Worm (Caenorhabditis elegans) whole organism, L4 larva: ENCODE data around the gene srh-186.

Experiments used
- T26A8.4 ChIP-seq: fragments of 200-800 bp; sonication (Bioruptor generic); IDR thresholded peaks from 2 replicates; pipeline ENCODE4 v1.3.6; 2022; ENCODE audit warnings: missing genetic modification characterization, missing compliant biosample characterization
- aha-1 ChIP-seq: fragments of 150-350 bp; peaks from one replicate; lab custom pipeline; 2014; ENCODE audit warnings: missing biosample characterization, missing genetic modification characterization
- aly-2 ChIP-seq: sonication (generic microtip); optimal IDR thresholded peaks from 2 replicates; lab custom pipeline; 2018; ENCODE audit warnings: missing biosample characterization, missing genetic modification characterization
- arid-1 ChIP-seq: fragments of 200-800 bp; sonication (Bioruptor generic); conservative IDR thresholded peaks from 2 replicates; pipeline ENCODE4 v1.3.6; 2022; ENCODE audit warnings: missing genetic modification reagents, missing genetic modification characterization, missing compliant biosample characterization
- attf-4 ChIP-seq: sonication (generic microtip); optimal IDR thresholded peaks from 3 replicates; lab custom pipeline; 2017; ENCODE audit warnings: missing biosample characterization, missing genetic modification characterization
- ceh-44 ChIP-seq: fragments of 200-800 bp; sonication (Bioruptor generic); IDR thresholded peaks from 2 replicates; pipeline ENCODE4 v1.3.6; 2022; ENCODE audit warnings: missing genetic modification reagents, missing genetic modification characterization, missing compliant biosample characterization
- cey-2 ChIP-seq: sonication (generic microtip); optimal IDR thresholded peaks from 3 replicates; lab custom pipeline; 2017; ENCODE audit warnings: missing genetic modification characterization, mild to moderate bottlenecking, missing compliant biosample characterization, antibody characterized with exemption, borderline replicate concordance; ENCODE audit not compliant: insufficient read depth
- daf-12 ChIP-seq: fragments of 150-350 bp; optimal IDR thresholded peaks from 2 replicates; lab custom pipeline; 2014; ENCODE audit warnings: missing biosample characterization, missing genetic modification reagents, missing genetic modification characterization
- daf-19 ChIP-seq: fragments of 200-800 bp; sonication (Bioruptor generic); conservative IDR thresholded peaks from 2 replicates; pipeline ENCODE4 v1.3.6; 2022; ENCODE audit warnings: missing genetic modification characterization, missing compliant biosample characterization
- daf-8 ChIP-seq: fragments of 200-800 bp; sonication (Bioruptor generic); IDR thresholded peaks from 2 replicates; pipeline ENCODE4 v1.3.6; 2022; ENCODE audit warnings: missing genetic modification characterization, missing compliant biosample characterization
- dmd-6 ChIP-seq: fragments of 200-800 bp; sonication (Bioruptor generic); IDR thresholded peaks from 2 replicates; pipeline ENCODE4 v1.3.6; 2022; ENCODE audit warnings: missing genetic modification reagents, missing genetic modification characterization, missing compliant biosample characterization
- dve-1 ChIP-seq: sonication (generic microtip); optimal IDR thresholded peaks from 2 replicates; lab custom pipeline; 2017; ENCODE audit warnings: antibody characterized with exemption, mild to moderate bottlenecking, missing genetic modification characterization, missing compliant biosample characterization; ENCODE audit not compliant: insufficient read depth
- hif-1 ChIP-seq, 2 experiments: sonication (generic microtip); optimal IDR thresholded peaks; 2 replicates each; lab custom pipeline; 2016 to 2017; ENCODE audit warnings: missing compliant biosample characterization in 2 of 2, missing genetic modification characterization in 2 of 2, missing genetic modification reagents in 2 of 2, missing genotype in 2 of 2, mild to moderate bottlenecking in 1 of 2
- lin-1 ChIP-seq: fragments of 200-800 bp; sonication (Bioruptor generic); IDR thresholded peaks from 2 replicates; pipeline ENCODE4 v1.3.6; 2022; ENCODE audit warnings: missing genetic modification reagents, missing genetic modification characterization, missing compliant biosample characterization
- lin-29 ChIP-seq: fragments of 200-800 bp; sonication (Bioruptor generic); IDR thresholded peaks from 2 replicates; pipeline ENCODE4 v1.3.6; 2022; ENCODE audit warnings: missing genetic modification reagents, missing genetic modification characterization, missing compliant biosample characterization
- lir-3 ChIP-seq: sonication (generic microtip); optimal IDR thresholded peaks from 2 replicates; lab custom pipeline; 2016; ENCODE audit warnings: mild to moderate bottlenecking, missing genetic modification characterization, missing compliant biosample characterization
- mdl-1 ChIP-seq, 2 experiments: fragments of 150-350 bp in 1 of 2; sonication (generic microtip) in 1 of 2; optimal IDR thresholded peaks; 2 replicates each; lab custom pipeline; 2014 to 2017; ENCODE audit warnings: missing biosample characterization in 2 of 2, missing genetic modification characterization in 2 of 2
- nhr-28 ChIP-seq: fragments of 150-350 bp; optimal IDR thresholded peaks from 2 replicates; lab custom pipeline; 2014; ENCODE audit warnings: missing biosample characterization, missing genetic modification characterization
- pqm-1 ChIP-seq: sonication (generic microtip); optimal IDR thresholded peaks from 2 replicates; lab custom pipeline; 2017; ENCODE audit warnings: missing biosample characterization, missing genetic modification characterization
- set-16 ChIP-seq: fragments of 200-800 bp; sonication (Bioruptor generic); IDR thresholded peaks from 2 replicates; pipeline ENCODE4 v1.3.6; 2022; ENCODE audit warnings: missing genetic modification reagents, missing genetic modification characterization, missing compliant biosample characterization
- unc-62 ChIP-seq, 3 experiments: fragments of 150-350 bp in 1 of 3; sonication (generic microtip); optimal IDR thresholded peaks in 2 of 3; peaks in 1 of 3; 1 replicate in 1 of 3; 2 replicates in 2 of 3; lab custom pipeline; 2014 to 2017; ENCODE audit warnings: missing biosample characterization in 3 of 3, missing genetic modification characterization in 3 of 3, missing genetic modification reagents in 3 of 3, missing genotype in 1 of 3

Gene srh-186

DNA sequence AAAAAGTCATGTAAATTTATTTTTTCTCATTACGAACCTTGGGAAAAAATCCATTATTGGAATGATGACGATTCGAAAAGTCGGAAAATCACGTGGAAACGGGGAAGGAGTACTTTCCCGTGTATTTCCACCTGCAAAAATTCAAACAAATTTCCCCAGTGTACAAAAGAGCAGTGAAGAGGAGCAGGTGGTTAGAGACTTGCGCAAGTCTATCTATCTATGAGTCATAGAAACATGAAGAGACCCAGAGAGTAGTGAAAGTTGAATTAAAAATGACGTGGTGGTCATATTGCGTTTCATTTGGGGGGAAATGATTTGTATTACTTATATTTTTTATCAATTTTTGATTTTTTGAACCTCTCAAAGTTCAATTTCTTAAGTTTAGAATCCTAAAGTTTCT lies 44.8 kb downstream of the srh-186 start, which contains the start of gene nhr-50 (continued):
- TF ChIP-seq lir-3 (no peak), daf-19 (GFP tag; lab: Robert Waterston, UW) (0 out of 2 replicates have a peak, but pooled peaks have one; percentile 51), cey-2 (no peak), mdl-1 (tag; optimal IDR thresholded peaks at IDR 0.05; lab: Kevin White, UChicago) (peak; percentile 1 to 73), pqm-1 (tag; lab: Kevin White, UChicago) (peak; percentile 35), nhr-28 (tag; lab: Kevin White, UChicago) (peak; percentile 67), set-16 (no peak), aha-1 (tag; lab: Kevin White, UChicago) (peak; percentile 39), daf-8 (GFP tag; lab: Robert Waterston, UW) (no peak), lin-1 (GFP tag; lab: Robert Waterston, UW) (no peak), hif-1 (tag; optimal IDR thresholded peaks at IDR 0.05; lab: Kevin White, UChicago) (no peak), unc-62 (GFP tag; optimal IDR thresholded peaks at IDR 0.05 in 1 of 2; lab: Kevin White, UChicago) (peak in 1 of 2 experiments; percentile 1), unc-62 (tag; optimal IDR thresholded peaks at IDR 0.05; lab: Kevin White, UChicago) (no peak), arid-1 (0 out of 2 replicates have a peak, but pooled peaks have one; percentile 8), dve-1 (tag; lab: Kevin White, UChicago) (peak; percentile 85), ceh-44 (no peak), dmd-6 (GFP tag; lab: Robert Waterston, UW) (peak; percentile 90), T26A8.4 (GFP tag; lab: Robert Waterston, UW) (no peak), aly-2 (no peak), daf-12 (tag; lab: Kevin White, UChicago) (no peak), attf-4 (tag; lab: Kevin White, UChicago) (no peak)

DNA sequence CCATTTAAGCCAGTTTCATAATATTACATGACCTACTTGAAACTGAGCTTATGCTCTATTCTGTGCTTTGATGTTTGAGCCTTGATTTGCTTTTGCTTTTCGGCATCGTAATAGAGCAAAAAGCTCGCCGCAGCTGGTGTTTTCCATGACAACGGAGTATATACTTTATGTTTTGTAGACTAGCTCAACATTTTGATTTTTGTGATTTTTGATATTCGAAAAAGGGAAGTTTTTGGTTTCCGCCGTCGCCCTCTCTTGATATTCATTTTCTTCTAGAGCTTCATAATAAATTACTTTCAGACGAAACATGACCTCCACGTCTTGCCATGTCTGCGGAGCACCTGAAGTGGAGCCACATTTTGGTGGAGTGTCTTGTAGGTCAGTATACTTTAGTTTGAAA lies 46.7 kb downstream of the srh-186 start, which contains the start of gene nhr-63:
Gene nhr-63, plus strand, starts transcription at position 301 of the 400 bp plus-strand sequence.
- TF ChIP-seq set-16 (no peak), lin-29 (GFP tag; lab: Robert Waterston, UW) (no peak)
